Worm (Caenorhabditis elegans) whole organism, L2 larva: ENCODE results near the gene C18H9.6.

Experiments used
- Y55F3AM.14 ChIP-seq: fragments of 200-800 bp; sonication (Bioruptor generic); optimal IDR thresholded peaks from 2 replicates; lab custom pipeline; 2018; ENCODE audit warnings: mild to moderate bottlenecking, missing genetic modification characterization, missing compliant biosample characterization
- blmp-1 ChIP-seq: sonication (generic microtip); optimal IDR thresholded peaks from 2 replicates; lab custom pipeline; 2017; ENCODE audit warnings: missing genetic modification characterization, mild to moderate bottlenecking, missing compliant biosample characterization, antibody characterized with exemption, moderate library complexity; ENCODE audit not compliant: insufficient read depth
- egl-27 ChIP-seq: sonication (generic microtip); optimal IDR thresholded peaks from 3 replicates; lab custom pipeline; 2017; ENCODE audit warnings: missing biosample characterization, missing genetic modification reagents, missing genetic modification characterization
- elt-3 ChIP-seq: sonication (generic microtip); optimal IDR thresholded peaks from 2 replicates; lab custom pipeline; 2017; ENCODE audit warnings: missing biosample characterization, missing genetic modification characterization
- mdl-1 ChIP-seq, 2 experiments: fragments of 150-350 bp in 1 of 2; sonication (generic microtip) in 1 of 2; optimal IDR thresholded peaks; 2 replicates each; lab custom pipeline; 2017; ENCODE audit warnings: missing biosample characterization in 2 of 2, missing genetic modification characterization in 2 of 2
- nhr-11 ChIP-seq: fragments of 150-350 bp; optimal IDR thresholded peaks from 2 replicates; lab custom pipeline; 2014; ENCODE audit warnings: missing biosample characterization, missing genetic modification characterization
- zag-1 ChIP-seq: fragments of 150-350 bp; optimal IDR thresholded peaks from 2 replicates; lab custom pipeline; 2014; ENCODE audit warnings: missing biosample characterization, missing genetic modification characterization

DNA sequence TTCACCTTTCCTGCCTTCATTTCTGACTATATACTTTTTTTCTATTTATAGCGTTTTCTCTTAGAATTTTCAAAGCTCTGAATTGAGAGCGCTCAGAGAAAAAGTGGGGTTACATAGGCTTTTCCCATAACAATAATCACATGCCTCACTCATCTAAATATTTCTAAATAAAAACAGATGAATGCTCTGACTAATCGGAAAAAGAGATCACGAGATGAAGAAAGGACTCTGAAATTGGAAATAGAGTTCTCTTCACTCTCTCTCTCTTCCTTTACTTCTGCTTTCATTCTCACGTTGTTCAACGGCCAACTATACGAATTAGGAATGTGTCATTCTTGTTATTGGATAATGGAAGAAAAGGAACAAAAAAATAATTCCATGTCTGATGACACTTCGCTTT is 12.3 kb downstream of the C18H9.6 start:
- TF ChIP-seq Y55F3AM.14 (no peak), zag-1 (tag; lab: Kevin White, UChicago) (no peak), egl-27 (tag; lab: Kevin White, UChicago) (no peak), nhr-11 (tag; lab: Kevin White, UChicago) (no peak), elt-3 (no peak), mdl-1 (tag; optimal IDR thresholded peaks at IDR 0.05; lab: Kevin White, UChicago) (no peak), blmp-1 (no peak)
